Worm (Caenorhabditis elegans) whole organism, L3 larva: ENCODE results near the gene F35H12.5.
A peak's percentile ranks its signal among the peaks of the same experiment; 100 is the strongest.

Source experiments
- R02D3.7 ChIP-seq: fragments of 150-350 bp; optimal IDR thresholded peaks from 2 replicates; lab custom pipeline; 2014; ENCODE audit warnings: missing biosample characterization, missing genetic modification characterization
- ZK546.5 ChIP-seq: sonication (generic microtip); optimal IDR thresholded peaks from 2 replicates; lab custom pipeline; 2017; ENCODE audit warnings: missing biosample characterization, missing genetic modification characterization
- aly-2 ChIP-seq: fragments of 150-350 bp; optimal IDR thresholded peaks from 2 replicates; lab custom pipeline; 2014; ENCODE audit warnings: missing biosample characterization, missing genetic modification characterization
- ceh-82 ChIP-seq: fragments of 150-350 bp; optimal IDR thresholded peaks from 2 replicates; lab custom pipeline; 2014; ENCODE audit warnings: missing biosample characterization, missing genetic modification characterization
- ceh-9 ChIP-seq: sonication (generic microtip); optimal IDR thresholded peaks from 2 replicates; lab custom pipeline; 2018; ENCODE audit warnings: missing biosample characterization, missing genetic modification characterization
- egl-27 ChIP-seq: sonication (generic microtip); optimal IDR thresholded peaks from 4 replicates; lab custom pipeline; 2017; ENCODE audit warnings: missing biosample characterization, missing genetic modification reagents, missing genetic modification characterization
- egl-5 ChIP-seq: fragments of 150-350 bp; optimal IDR thresholded peaks from 2 replicates; lab custom pipeline; 2017; ENCODE audit warnings: missing biosample characterization, missing genetic modification reagents, missing genetic modification characterization, inconsistent platforms
- elt-1 ChIP-seq: fragments of 150-350 bp; optimal IDR thresholded peaks from 2 replicates; lab custom pipeline; 2014; ENCODE audit warnings: missing biosample characterization, missing genetic modification characterization
- elt-2 ChIP-seq: sonication (generic microtip); optimal IDR thresholded peaks from 2 replicates; lab custom pipeline; 2016; ENCODE audit warnings: missing genetic modification reagents, mild to moderate bottlenecking, missing genetic modification characterization, missing compliant biosample characterization
- elt-3 ChIP-seq, 3 experiments: fragments of 150-350 bp in 1 of 3; sonication (generic microtip) in 2 of 3; optimal IDR thresholded peaks; 2 replicates in 2 of 3; 4 replicates in 1 of 3; lab custom pipeline; 2014 to 2017; ENCODE audit warnings: missing biosample characterization in 3 of 3, missing genetic modification characterization in 3 of 3
- eor-1 ChIP-seq, 2 experiments: fragments of 150-350 bp; optimal IDR thresholded peaks; 2 replicates each; lab custom pipeline; 2014 to 2018; ENCODE audit warnings: missing biosample characterization in 2 of 2, missing genetic modification characterization in 2 of 2
- fkh-10 ChIP-seq: sonication (generic microtip); optimal IDR thresholded peaks from 2 replicates; lab custom pipeline; 2017; ENCODE audit warnings: missing biosample characterization, missing genetic modification reagents, missing genetic modification characterization
- fkh-2 ChIP-seq: fragments of 150-350 bp; optimal IDR thresholded peaks from 2 replicates; lab custom pipeline; 2014; ENCODE audit warnings: missing biosample characterization, missing genetic modification reagents, missing genetic modification characterization
- fos-1 ChIP-seq: fragments of 150-350 bp; optimal IDR thresholded peaks from 2 replicates; lab custom pipeline; 2014; ENCODE audit warnings: missing biosample characterization, missing genetic modification characterization
- hmg-11 ChIP-seq: sonication (generic microtip); optimal IDR thresholded peaks from 2 replicates; lab custom pipeline; 2016; ENCODE audit warnings: missing genetic modification characterization, missing compliant biosample characterization
- lin-39 ChIP-seq: fragments of 150-350 bp; optimal IDR thresholded peaks from 2 replicates; lab custom pipeline; 2018; ENCODE audit warnings: missing biosample characterization, missing genetic modification reagents, missing genetic modification characterization
- lsy-12 ChIP-seq: sonication (generic microtip); optimal IDR thresholded peaks from 2 replicates; lab custom pipeline; 2016; ENCODE audit warnings: mild to moderate bottlenecking, missing genetic modification characterization, missing compliant biosample characterization
- mdl-1 ChIP-seq: fragments of 150-350 bp; optimal IDR thresholded peaks from 2 replicates; lab custom pipeline; 2014; ENCODE audit warnings: missing biosample characterization, missing genetic modification characterization
- mml-1 ChIP-seq: fragments of 150-350 bp; sonication (generic microtip); optimal IDR thresholded peaks from 3 replicates; lab custom pipeline; 2014; ENCODE audit warnings: missing biosample characterization, missing genetic modification characterization
- nfya-1 ChIP-seq: sonication (generic microtip); optimal IDR thresholded peaks from 2 replicates; lab custom pipeline; 2017; ENCODE audit warnings: missing genetic modification characterization, mild to moderate bottlenecking, missing compliant biosample characterization, antibody characterized with exemption, moderate library complexity; ENCODE audit not compliant: insufficient read depth
- nhr-12 ChIP-seq: fragments of 150-350 bp; optimal IDR thresholded peaks from 2 replicates; lab custom pipeline; 2014; ENCODE audit warnings: missing biosample characterization, missing genetic modification characterization
- nhr-237 ChIP-seq: fragments of 150-350 bp; optimal IDR thresholded peaks from 2 replicates; lab custom pipeline; 2014; ENCODE audit warnings: missing biosample characterization, missing genetic modification characterization
- nhr-25 ChIP-seq: sonication (generic microtip); optimal IDR thresholded peaks from 2 replicates; lab custom pipeline; 2017; ENCODE audit warnings: missing biosample characterization, missing genetic modification characterization
- nhr-28 ChIP-seq: fragments of 150-350 bp; optimal IDR thresholded peaks from 2 replicates; lab custom pipeline; 2014; ENCODE audit warnings: missing biosample characterization, missing genetic modification characterization
- nhr-67 ChIP-seq: fragments of 150-350 bp; optimal IDR thresholded peaks from 2 replicates; lab custom pipeline; 2014; ENCODE audit warnings: missing biosample characterization, missing genetic modification characterization
- pha-4 ChIP-seq: fragments of 150-350 bp; optimal IDR thresholded peaks from 2 replicates; lab custom pipeline; 2014; ENCODE audit warnings: missing biosample characterization, missing genetic modification reagents, missing genetic modification characterization
- pqm-1 ChIP-seq: fragments of 150-350 bp; optimal IDR thresholded peaks from 2 replicates; lab custom pipeline; 2017; ENCODE audit warnings: missing biosample characterization, missing genetic modification characterization, inconsistent platforms
- sea-2 ChIP-seq: fragments of 150-350 bp; sonication (generic microtip); optimal IDR thresholded peaks from 4 replicates; lab custom pipeline; 2014; ENCODE audit warnings: missing biosample characterization, missing genetic modification reagents, missing genetic modification characterization
- snpc-4 ChIP-seq: fragments of 150-350 bp; optimal IDR thresholded peaks from 2 replicates; lab custom pipeline; 2014; ENCODE audit warnings: missing biosample characterization, missing genetic modification characterization
- tbx-2 ChIP-seq: sonication (generic microtip); optimal IDR thresholded peaks from 2 replicates; lab custom pipeline; 2016; ENCODE audit warnings: mild to moderate bottlenecking, missing genetic modification characterization, missing compliant biosample characterization
- unc-62 ChIP-seq: fragments of 150-350 bp; sonication (generic microtip); optimal IDR thresholded peaks from 4 replicates; lab custom pipeline; 2014; ENCODE audit warnings: missing biosample characterization, missing genetic modification reagents, missing genetic modification characterization
- zag-1 ChIP-seq: fragments of 150-350 bp; optimal IDR thresholded peaks from 2 replicates; lab custom pipeline; 2014; ENCODE audit warnings: missing biosample characterization, missing genetic modification characterization
- ztf-11 ChIP-seq: fragments of 150-350 bp; optimal IDR thresholded peaks from 2 replicates; lab custom pipeline; 2014; ENCODE audit warnings: missing biosample characterization, missing genetic modification characterization
- ztf-4 ChIP-seq: fragments of 150-350 bp; optimal IDR thresholded peaks from 2 replicates; lab custom pipeline; 2014; ENCODE audit warnings: missing biosample characterization, missing genetic modification characterization

The F35H12.5 gene

ce11 chrX:924495-925008 is 6.4 kb downstream of the F35H12.5 start, which contains the start of the genes pifk-1 and tbc-11 (continued):
- no peak for TF ChIP-seq fos-1
- TF ChIP-seq fkh-2 (tag; lab: Kevin White, UChicago): no peak
- peak; percentile 42 for TF ChIP-seq hmg-11 (tag; lab: Kevin White, UChicago)
- no peak for TF ChIP-seq aly-2 (tag; lab: Kevin White, UChicago)
- no peak for TF ChIP-seq egl-27
- TF ChIP-seq ceh-82 (tag; lab: Kevin White, UChicago): no peak
- no peak for TF ChIP-seq tbx-2
- TF ChIP-seq nhr-237 (tag; lab: Kevin White, UChicago): no peak
- no peak for TF ChIP-seq sea-2 (GFP tag; lab: Kevin White, UChicago)
- no peak for TF ChIP-seq unc-62 (GFP tag; lab: Kevin White, UChicago)

- no peak for TF ChIP-seq nhr-12
- no peak for TF ChIP-seq ZK546.5 (tag; lab: Kevin White, UChicago)
- no peak for TF ChIP-seq snpc-4
Measured at ce11 chrX:926125-926524, 7.9 kb downstream of the F35H12.5 start.

ce11 chrX:927632-928031 is 9.4 kb downstream of the F35H12.5 start:
- TF ChIP-seq fkh-2 (tag; lab: Kevin White, UChicago) (no peak), pha-4 (tag; lab: Kevin White, UChicago) (peak; percentile 69)
- TF ChIP-seq, all 47 proteins: peak for 1

ce11 chrX:932874-933273 is 14.7 kb downstream of the F35H12.5 start:
- TF ChIP-seq fkh-10 (GFP tag; lab: Kevin White, UChicago) (peak; percentile 69), nfya-1 (tag; lab: Kevin White, UChicago) (peak; percentile 55), elt-2 (tag; lab: Kevin White, UChicago) (no peak), egl-27 (no peak), hmg-11 (tag; lab: Kevin White, UChicago) (peak; percentile 53), nhr-28 (tag; lab: Kevin White, UChicago) (no peak), lsy-12 (tag; lab: Kevin White, UChicago) (no peak), nhr-67 (tag; lab: Kevin White, UChicago) (no peak), lin-39 (peak; percentile 36), mml-1 (tag; lab: Kevin White, UChicago) (no peak)

- TF ChIP-seq fkh-10 (GFP tag; lab: Kevin White, UChicago): no peak
- TF ChIP-seq elt-2 (tag; lab: Kevin White, UChicago): no peak
- TF ChIP-seq hmg-11 (tag; lab: Kevin White, UChicago): no peak
- TF ChIP-seq ztf-4 (tag; lab: Kevin White, UChicago): no peak
- TF ChIP-seq R02D3.7 (tag; lab: Kevin White, UChicago): no peak
- no peak for TF ChIP-seq zag-1 (tag; lab: Kevin White, UChicago)
Measured at ce11 chrX:933504-933903, 15.3 kb downstream of the F35H12.5 start, which contains the start of gene F35H12.1. TSS of gene F35H12.1 (plus strand) at chrX:933804.

ce11 chrX:936013-936412 is 17.8 kb downstream of the F35H12.5 start:
- TF ChIP-seq hmg-11 (tag; lab: Kevin White, UChicago): no peak
- TF ChIP-seq snpc-4: peak; percentile 47
- TF ChIP-seq, all 47 proteins: peak for 1

ce11 chrX:938269-938883 is 20.2 kb downstream of the F35H12.5 start, which contains the start of gene F53H8.3:
TSS of gene F53H8.3 (plus strand) at chrX:938543.
- TF ChIP-seq elt-2 (tag; lab: Kevin White, UChicago) (peak; percentile 92), fos-1 (no peak), elt-1 (tag; lab: Kevin White, UChicago) (no peak), pha-4 (tag; lab: Kevin White, UChicago) (peak; percentile 27)

ce11 chrX:945669-946068 is 27.5 kb downstream of the F35H12.5 start:
- TF ChIP-seq ZK546.5 (tag; lab: Kevin White, UChicago) (no peak), sea-2 (GFP tag; lab: Kevin White, UChicago) (no peak), elt-3 (tag; optimal IDR thresholded peaks at IDR 0.05; lab: Kevin White, UChicago) (no peak), ztf-11 (tag; lab: Kevin White, UChicago) (no peak), mdl-1 (tag; lab: Kevin White, UChicago) (no peak), eor-1 (tag; optimal IDR thresholded peaks at IDR 0.05; lab: Kevin White, UChicago) (no peak), snpc-4 (no peak), ceh-9 (tag; lab: Kevin White, UChicago) (no peak), nhr-12 (no peak), pha-4 (tag; lab: Kevin White, UChicago) (peak; percentile 31), elt-1 (tag; lab: Kevin White, UChicago) (no peak), elt-2 (tag; lab: Kevin White, UChicago) (peak; percentile 80), fos-1 (no peak), lin-39 (no peak), egl-5 (no peak), nhr-67 (tag; lab: Kevin White, UChicago) (no peak), aly-2 (tag; lab: Kevin White, UChicago) (no peak), pqm-1 (tag; lab: Kevin White, UChicago) (peak; percentile 59), hmg-11 (tag; lab: Kevin White, UChicago) (no peak), tbx-2 (no peak), nfya-1 (tag; lab: Kevin White, UChicago) (peak; percentile 80), R02D3.7 (tag; lab: Kevin White, UChicago) (no peak), nhr-25 (no peak)
